Worm (Caenorhabditis elegans) whole organism, midembryonic: ENCODE results near the gene his-72.

Experiments used
- T22C8.4 ChIP-seq: fragments of 200-800 bp; sonication (Bioruptor generic); IDR thresholded peaks from 2 replicates; pipeline ENCODE4 v1.3.6; 2022; ENCODE audit warnings: missing genetic modification characterization, missing compliant biosample characterization
- cog-1 ChIP-seq: sonication (generic microtip); optimal IDR thresholded peaks from 2 replicates; lab custom pipeline; 2016; ENCODE audit warnings: missing genetic modification characterization, missing compliant biosample characterization
- flt-1 ChIP-seq: fragments of 200-800 bp; sonication (Bioruptor generic); IDR thresholded peaks from 2 replicates; pipeline ENCODE4 v1.3.6; 2022; ENCODE audit warnings: missing genetic modification characterization, missing compliant biosample characterization
- klf-2 ChIP-seq: fragments of 200-800 bp; sonication (Bioruptor generic); conservative IDR thresholded peaks from 2 replicates; pipeline ENCODE4 v1.3.6; 2022; ENCODE audit warnings: missing genetic modification reagents, missing genetic modification characterization, missing compliant biosample characterization
- med-1 ChIP-seq: sonication (generic microtip); optimal IDR thresholded peaks from 2 replicates; lab custom pipeline; 2017; ENCODE audit warnings: missing genetic modification characterization, mild to moderate bottlenecking, missing compliant biosample characterization, antibody characterized with exemption, missing genetic modification reagents; ENCODE audit not compliant: insufficient read depth
- ztf-29 ChIP-seq: fragments of 200-800 bp; sonication (Bioruptor generic); IDR thresholded peaks from 2 replicates; pipeline ENCODE4 v1.3.6; 2022; ENCODE audit warnings: missing genetic modification reagents, missing genetic modification characterization, missing compliant biosample characterization

ce11 chrIII:12398468-12398867 is 29.6 kb upstream of the his-72 start:
- TF ChIP-seq ztf-29 (no peak), T22C8.4 (GFP tag; lab: Robert Waterston, UW) (no peak), cog-1 (tag; lab: Kevin White, UChicago) (no peak), flt-1 (GFP tag; lab: Robert Waterston, UW) (no peak), klf-2 (no peak), med-1 (GFP tag; lab: Kevin White, UChicago) (no peak)
